Worm (Caenorhabditis elegans) whole organism, midembryonic: ENCODE results near the gene let-805.

Experiments used
- T22C8.4 ChIP-seq: fragments of 200-800 bp; sonication (Bioruptor generic); IDR thresholded peaks from 2 replicates; pipeline ENCODE4 v1.3.6; 2022; ENCODE audit warnings: missing genetic modification characterization, missing compliant biosample characterization
- cog-1 ChIP-seq: sonication (generic microtip); optimal IDR thresholded peaks from 2 replicates; lab custom pipeline; 2016; ENCODE audit warnings: missing genetic modification characterization, missing compliant biosample characterization
- flt-1 ChIP-seq: fragments of 200-800 bp; sonication (Bioruptor generic); IDR thresholded peaks from 2 replicates; pipeline ENCODE4 v1.3.6; 2022; ENCODE audit warnings: missing genetic modification characterization, missing compliant biosample characterization
- klf-2 ChIP-seq: fragments of 200-800 bp; sonication (Bioruptor generic); conservative IDR thresholded peaks from 2 replicates; pipeline ENCODE4 v1.3.6; 2022; ENCODE audit warnings: missing genetic modification reagents, missing genetic modification characterization, missing compliant biosample characterization
- med-1 ChIP-seq: sonication (generic microtip); optimal IDR thresholded peaks from 2 replicates; lab custom pipeline; 2017; ENCODE audit warnings: missing genetic modification characterization, mild to moderate bottlenecking, missing compliant biosample characterization, antibody characterized with exemption, missing genetic modification reagents; ENCODE audit not compliant: insufficient read depth
- ref-1 ChIP-seq: fragments of 200-800 bp; sonication (Bioruptor generic); conservative IDR thresholded peaks from 2 replicates; pipeline ENCODE4 v1.3.6; 2022; ENCODE audit warnings: missing genetic modification reagents, missing genetic modification characterization, missing compliant biosample characterization
- tab-1 ChIP-seq: fragments of 200-800 bp; sonication (Bioruptor generic); IDR thresholded peaks from 2 replicates; pipeline ENCODE4 v1.3.6; 2022; ENCODE audit warnings: missing genetic modification characterization, missing compliant biosample characterization
- ztf-23 ChIP-seq: fragments of 200-800 bp; sonication (Bioruptor generic); IDR thresholded peaks from 2 replicates; pipeline ENCODE4 v1.3.6; 2022; ENCODE audit warnings: missing genetic modification reagents, missing genetic modification characterization, missing compliant biosample characterization
- ztf-29 ChIP-seq: fragments of 200-800 bp; sonication (Bioruptor generic); IDR thresholded peaks from 2 replicates; pipeline ENCODE4 v1.3.6; 2022; ENCODE audit warnings: missing genetic modification reagents, missing genetic modification characterization, missing compliant biosample characterization

The let-805 gene

ce11 chrIII:2641659-2642058 lies 16.2 kb upstream of the let-805 start:
- TF ChIP-seq T22C8.4 (no peak), med-1 (GFP tag; lab: Kevin White, UChicago) (no peak)

ce11 chrIII:2647194-2647925 lies 10.5 kb upstream of the let-805 start:
- TF ChIP-seq cog-1 (tag; lab: Kevin White, UChicago) (no peak), ztf-29 (GFP tag; lab: Robert Waterston, UW) (peak; percentile 72; the same call in 1 of the 2 replicates)

- no peak for TF ChIP-seq med-1 (GFP tag; lab: Kevin White, UChicago)
- no peak for TF ChIP-seq flt-1 (GFP tag; lab: Robert Waterston, UW)
- TF ChIP-seq ztf-29 (GFP tag; lab: Robert Waterston, UW): no peak
- TF ChIP-seq T22C8.4: no peak
- TF ChIP-seq klf-2 (GFP tag; lab: Robert Waterston, UW): no peak
- no peak for TF ChIP-seq ref-1 (GFP tag; lab: Robert Waterston, UW)
- no peak for TF ChIP-seq cog-1 (tag; lab: Kevin White, UChicago)
- no peak for TF ChIP-seq ztf-23 (GFP tag; lab: Robert Waterston, UW)
- TF ChIP-seq tab-1 (GFP tag; lab: Robert Waterston, UW): no peak
Observed at ce11 chrIII:2651519-2651918, 6.4 kb upstream of the let-805 start.

ce11 chrIII:2652704-2653566 lies 4.9 kb upstream of the let-805 start:
- no peak for TF ChIP-seq cog-1 (tag; lab: Kevin White, UChicago)
- TF ChIP-seq med-1 (GFP tag; lab: Kevin White, UChicago): no peak
- TF ChIP-seq ref-1 (GFP tag; lab: Robert Waterston, UW): no peak
- TF ChIP-seq ztf-29 (GFP tag; lab: Robert Waterston, UW): no peak
- TF ChIP-seq ztf-23 (GFP tag; lab: Robert Waterston, UW): no peak
- TF ChIP-seq klf-2 (GFP tag; lab: Robert Waterston, UW): no peak
- no peak for TF ChIP-seq flt-1 (GFP tag; lab: Robert Waterston, UW)
- TF ChIP-seq tab-1 (GFP tag; lab: Robert Waterston, UW): no peak
- TF ChIP-seq T22C8.4: no peak

ce11 chrIII:2656168-2656567 lies 1.7 kb upstream of the let-805 start:
- no peak for TF ChIP-seq med-1 (GFP tag; lab: Kevin White, UChicago)
- 0 out of 2 replicates have a peak, but pooled peaks have one; percentile 21 for TF ChIP-seq ref-1 (GFP tag; lab: Robert Waterston, UW)

ce11 chrIII:2675449-2675848 lies 17.6 kb downstream of the let-805 start:
- TF ChIP-seq ztf-29 (GFP tag; lab: Robert Waterston, UW): peak; percentile 62; the same call in 1 of the 2 replicates
- no peak for TF ChIP-seq T22C8.4
- TF ChIP-seq klf-2 (GFP tag; lab: Robert Waterston, UW): no peak
- TF ChIP-seq med-1 (GFP tag; lab: Kevin White, UChicago): no peak
- TF ChIP-seq tab-1 (GFP tag; lab: Robert Waterston, UW): 0 out of 2 replicates have a peak, but pooled peaks have one; percentile 60

ce11 chrIII:2676097-2676496 lies 18.2 kb downstream of the let-805 start:
- TF ChIP-seq klf-2 (GFP tag; lab: Robert Waterston, UW) (no peak), ztf-29 (GFP tag; lab: Robert Waterston, UW) (no peak), cog-1 (tag; lab: Kevin White, UChicago) (no peak), flt-1 (GFP tag; lab: Robert Waterston, UW) (no peak), T22C8.4 (no peak), ztf-23 (GFP tag; lab: Robert Waterston, UW) (no peak), med-1 (GFP tag; lab: Kevin White, UChicago) (no peak), ref-1 (GFP tag; lab: Robert Waterston, UW) (no peak), tab-1 (GFP tag; lab: Robert Waterston, UW) (no peak)

- TF ChIP-seq T22C8.4 (no peak), ztf-29 (GFP tag; lab: Robert Waterston, UW) (no peak), flt-1 (GFP tag; lab: Robert Waterston, UW) (0 out of 2 replicates have a peak, but pooled peaks have one; percentile 13), ref-1 (GFP tag; lab: Robert Waterston, UW) (no peak)
Observed at ce11 chrIII:2678017-2678416, 20.1 kb downstream of the let-805 start.

- TF ChIP-seq tab-1 (GFP tag; lab: Robert Waterston, UW) (no peak), klf-2 (GFP tag; lab: Robert Waterston, UW) (no peak), flt-1 (GFP tag; lab: Robert Waterston, UW) (no peak), ztf-23 (GFP tag; lab: Robert Waterston, UW) (no peak), T22C8.4 (no peak), ref-1 (GFP tag; lab: Robert Waterston, UW) (no peak), med-1 (GFP tag; lab: Kevin White, UChicago) (no peak), cog-1 (tag; lab: Kevin White, UChicago) (no peak), ztf-29 (GFP tag; lab: Robert Waterston, UW) (no peak)
Observed at ce11 chrIII:2679362-2679761, 21.5 kb downstream of the let-805 start.
